ENCODE assay signal across 2 fruit fly cellular contexts in genomic region chr3L:723654-724461, dm6.
TF ChIP-seq lines count a peak whose summit lies in the region.

No protein-coding gene starts in this region.

- no peak for TF ChIP-seq CTCF in whole organism, embryonic (GFP tag; optimal IDR thresholded peaks at IDR 0.05; lab: Kevin White, UChicago)

TF ChIP-seq in whole organism, adult, 20 proteins besides CTCF, POLR2A, EP300 and RAD21:
- TF ChIP-seq tj (GFP tag; optimal IDR thresholded peaks at IDR 0.05; lab: Kevin White, UChicago) = peak; percentile 94
- no peak for TF ChIP-seq kay (GFP tag; lab: Kevin White, UChicago; ENCODE audit: borderline replicate concordance)

TF ChIP-seq in whole organism, embryonic, 481 proteins besides CTCF, POLR2A, EP300 and RAD21:
- TF ChIP-seq amos (GFP tag; IDR thresholded peaks at IDR 0.05; lab: Robert Waterston, UW; ENCODE audit: partially characterized antibody) (no peak), gsb-n (tag; optimal IDR thresholded peaks at IDR 0.05; lab: Kevin White, UChicago) (peak; percentile 50), CG14860 (GFP tag; IDR thresholded peaks at IDR 0.05; lab: Robert Waterston, UW; ENCODE audit: partially characterized antibody) (no peak), gcm (GFP tag; optimal IDR thresholded peaks at IDR 0.05; lab: Kevin White, UChicago) (peak; percentile 91), CG1529 (GFP tag; optimal IDR thresholded peaks at IDR 0.05; lab: Kevin White, UChicago) (no peak), CG30020 (tag; optimal IDR thresholded peaks at IDR 0.05; lab: Kevin White, UChicago) (no peak), BtbVII (GFP tag; optimal IDR thresholded peaks at IDR 0.05; lab: Kevin White, UChicago) (no peak), gt (GFP tag; IDR thresholded peaks at IDR 0.05; lab: Robert Waterston, UW) (no peak), oc (tag; optimal IDR thresholded peaks at IDR 0.05; lab: Kevin White, UChicago) (peak; percentile 82), MESR4 (GFP tag; optimal IDR thresholded peaks at IDR 0.05; lab: Kevin White, UChicago) (no peak), prd (optimal IDR thresholded peaks at IDR 0.05; lab: Kevin White, UChicago) (no peak), prd (GFP tag; IDR thresholded peaks at IDR 0.05; lab: Robert Waterston, UW) (no peak), abd-A (tag; optimal IDR thresholded peaks at IDR 0.05; lab: Kevin White, UChicago) (peak; percentile 83), Sox100B (GFP tag; optimal IDR thresholded peaks at IDR 0.05; lab: Kevin White, UChicago) (no peak), tx (GFP tag; optimal IDR thresholded peaks at IDR 0.05; lab: Kevin White, UChicago) (no peak), Hr78 (GFP tag; optimal IDR thresholded peaks at IDR 0.05; lab: Kevin White, UChicago) (peak in 1 of 2 experiments; percentile 53), Poxn (GFP tag; IDR thresholded peaks at IDR 0.05; lab: Robert Waterston, UW) (no peak), dm (GFP tag; optimal IDR thresholded peaks at IDR 0.05; lab: Kevin White, UChicago) (no peak), Atf6 (GFP tag; IDR thresholded peaks at IDR 0.05; lab: Robert Waterston, UW) (no peak), crol (GFP tag; IDR thresholded peaks at IDR 0.05; lab: Robert Waterston, UW) (no peak), ato (GFP tag; IDR thresholded peaks at IDR 0.05; lab: Robert Waterston, UW; ENCODE audit: partially characterized antibody) (no peak), CG8281 (tag; optimal IDR thresholded peaks at IDR 0.05; lab: Kevin White, UChicago) (peak; percentile 57)
